Worm (Caenorhabditis elegans): ENCODE data around the gene idpp-15.
A peak's percentile ranks its signal among the peaks of the same experiment; 100 is the strongest.

idpp-15 gene

DNA sequence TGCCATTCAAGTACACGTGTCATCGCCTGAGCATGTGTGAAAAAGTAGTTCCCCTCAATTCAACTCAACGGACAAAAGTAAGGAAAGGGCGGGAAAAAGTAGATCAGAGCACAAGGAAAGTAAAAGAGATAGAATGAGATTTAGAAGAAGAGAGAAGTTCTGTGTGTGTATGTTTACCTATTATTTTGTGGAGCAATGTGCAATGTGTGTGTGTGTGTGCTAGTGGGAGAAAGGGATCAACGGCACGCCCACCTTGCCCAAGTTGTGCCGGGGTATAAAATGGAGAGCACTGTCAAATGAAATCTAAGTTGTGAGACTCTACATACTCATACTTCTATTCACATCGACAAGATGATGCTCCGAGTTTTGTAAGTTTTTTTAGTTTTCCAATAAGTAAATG, at the start of gene idpp-15:
Gene idpp-15 (plus strand): TSS at position 301 of the 400 bp plus-strand sequence.
- no peak for TF ChIP-seq nhr-28 (tag; optimal IDR thresholded peaks at IDR 0.05)
- TF ChIP-seq pha-4 (tag; optimal IDR thresholded peaks at IDR 0.05), result peak; percentile 72

DNA sequence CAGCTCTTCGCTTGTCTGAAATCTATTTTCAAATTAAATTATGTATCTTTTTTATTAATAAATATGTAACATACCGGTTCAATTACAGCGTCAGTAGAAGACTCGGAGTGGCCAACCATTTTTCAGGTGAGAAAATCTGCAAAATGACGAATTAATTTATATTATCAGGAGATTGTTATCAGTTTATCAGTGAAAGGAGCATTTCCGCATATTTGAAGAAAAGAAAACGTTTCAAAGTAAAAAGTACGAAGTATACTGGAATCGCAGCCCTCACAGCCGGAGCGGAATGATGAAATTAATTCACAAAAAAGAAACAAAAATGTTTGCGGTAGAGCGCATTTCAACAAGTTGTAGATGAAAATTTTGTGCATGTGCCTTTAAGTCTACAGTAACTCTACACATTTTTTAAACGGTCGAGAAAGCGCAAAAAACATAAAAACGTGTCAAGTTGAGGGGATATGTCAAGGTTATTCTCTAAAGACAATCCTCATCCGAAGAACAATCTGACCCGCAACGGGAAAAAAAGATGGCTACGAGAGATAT, 45.5 kb upstream of the idpp-15 start:
- TF ChIP-seq pqm-1 (tag; optimal IDR thresholded peaks at IDR 0.05) (peak; percentile 72), elt-1 (tag; optimal IDR thresholded peaks at IDR 0.05) (no peak), elt-2 (tag; optimal IDR thresholded peaks at IDR 0.05) (peak; percentile 82), fos-1 (tag; optimal IDR thresholded peaks at IDR 0.05) (no peak), mml-1 (tag; optimal IDR thresholded peaks at IDR 0.05) (no peak)

DNA sequence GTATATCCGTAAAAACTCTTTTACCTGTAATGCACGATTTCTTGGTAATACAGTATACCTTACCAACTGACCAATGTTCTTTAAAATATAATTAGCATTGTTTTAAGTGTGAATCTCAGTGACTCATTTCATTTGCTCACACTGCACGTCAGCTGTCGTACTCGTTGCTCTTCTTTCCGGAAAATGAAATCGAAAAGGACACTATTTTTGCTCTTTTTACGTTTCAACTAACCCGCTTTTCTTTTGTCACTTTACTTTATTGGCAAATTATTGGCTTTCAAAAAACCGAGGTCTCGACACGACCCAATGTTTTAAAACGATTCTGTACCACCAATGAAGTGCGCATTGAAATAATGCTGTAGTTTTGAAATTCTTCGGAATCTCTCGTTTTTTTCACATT, 44.5 kb upstream of the idpp-15 start, which contains the start of gene F42H10.6:
Gene F42H10.6 (minus strand): TSS at position 101 of the 400 bp plus-strand sequence.
- no peak for TF ChIP-seq fkh-2 (tag; optimal IDR thresholded peaks at IDR 0.05)
- TF ChIP-seq unc-39 (tag; optimal IDR thresholded peaks at IDR 0.05), result no peak
- TF ChIP-seq ceh-9 (tag; optimal IDR thresholded peaks at IDR 0.05), result no peak
- no peak for TF ChIP-seq daf-12 (tag; optimal IDR thresholded peaks at IDR 0.05)
- TF ChIP-seq lin-39 (tag; optimal IDR thresholded peaks at IDR 0.05), result no peak
- no peak for TF ChIP-seq egl-5 (tag; optimal IDR thresholded peaks at IDR 0.05)
- TF ChIP-seq unc-62 (GFP tag; optimal IDR thresholded peaks at IDR 0.05), result no peak
- TF ChIP-seq fkh-10 (GFP tag; optimal IDR thresholded peaks at IDR 0.05), result no peak
- no peak for TF ChIP-seq R02D3.7 (tag; optimal IDR thresholded peaks at IDR 0.05)
- TF ChIP-seq nhr-77 (tag; optimal IDR thresholded peaks at IDR 0.05), result no peak
- no peak for TF ChIP-seq ztf-11 (tag; optimal IDR thresholded peaks at IDR 0.05)
- no peak for TF ChIP-seq zag-1 (tag; optimal IDR thresholded peaks at IDR 0.05)
- no peak for TF ChIP-seq egl-27 (tag; optimal IDR thresholded peaks at IDR 0.05)
- TF ChIP-seq lin-15B (tag; optimal IDR thresholded peaks at IDR 0.05), result no peak
- no peak for TF ChIP-seq ama-1 (optimal IDR thresholded peaks at IDR 0.05)

DNA sequence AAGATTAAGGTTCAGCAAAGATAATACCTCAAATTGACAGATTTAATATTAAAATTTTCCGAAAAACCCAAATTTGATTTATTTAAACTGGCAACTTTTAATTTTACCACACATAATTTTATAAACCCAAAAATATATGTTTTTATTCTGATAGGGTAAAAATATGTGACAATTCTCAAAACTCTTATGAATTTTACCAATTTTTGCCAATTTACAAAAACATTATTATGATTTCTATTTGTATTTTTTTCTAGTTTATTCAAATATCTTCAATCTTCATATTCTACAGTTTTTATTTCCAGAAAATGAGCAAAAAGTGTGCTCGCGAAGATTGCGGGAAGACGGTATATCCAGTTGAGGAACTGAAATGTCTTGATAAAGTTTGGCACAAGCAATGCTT, 41.0 kb upstream of the idpp-15 start, which contains the start of gene F42H10.3:
Gene F42H10.3 (plus strand): TSS at position 301 of the 400 bp plus-strand sequence.
- TF ChIP-seq jun-1 (tag; optimal IDR thresholded peaks at IDR 0.05), result no peak
- no peak for TF ChIP-seq nhr-76 (tag; optimal IDR thresholded peaks at IDR 0.05)
- no peak for TF ChIP-seq fkh-2 (tag; optimal IDR thresholded peaks at IDR 0.05)
- TF ChIP-seq lin-39 (tag; optimal IDR thresholded peaks at IDR 0.05), result no peak
- no peak for TF ChIP-seq nhr-43 (tag; optimal IDR thresholded peaks at IDR 0.05; ENCODE audit: poor library complexity, severe bottlenecking)
- TF ChIP-seq nhr-237 (tag; optimal IDR thresholded peaks at IDR 0.05), result no peak
- no peak for TF ChIP-seq elt-3 (tag; optimal IDR thresholded peaks at IDR 0.05)
- no peak for TF ChIP-seq ceh-16 (tag; optimal IDR thresholded peaks at IDR 0.05)

DNA sequence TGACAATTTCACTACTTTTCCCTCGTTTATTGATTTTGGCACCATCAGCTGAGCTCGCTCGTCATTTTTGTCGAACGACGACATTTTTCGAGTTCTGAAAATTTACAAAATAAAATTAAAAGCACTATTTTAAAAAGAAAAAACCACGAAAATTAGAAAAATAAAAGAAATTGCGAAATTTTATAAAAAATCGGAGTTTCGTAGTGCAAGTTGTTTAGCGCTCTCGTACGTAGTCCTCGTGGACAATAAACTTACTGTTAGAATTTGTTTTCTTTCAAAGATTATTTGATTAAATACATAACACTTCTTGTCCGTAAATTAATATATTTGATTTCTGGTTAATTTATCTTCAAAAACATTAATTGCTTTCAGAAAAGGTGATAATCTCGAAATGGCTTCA, 34.6 kb upstream of the idpp-15 start, which contains the start of the genes ess-2 and F42H10.2:
Gene ess-2 (minus strand): TSS at position 99 of the 400 bp plus-strand sequence.
Gene F42H10.2 (plus strand): TSS at position 367 of the 400 bp plus-strand sequence.
- TF ChIP-seq ztf-4 (tag; optimal IDR thresholded peaks at IDR 0.05), result no peak
- peak; percentile 23 for TF ChIP-seq hmg-11 (tag; optimal IDR thresholded peaks at IDR 0.05)
- peak; percentile 50 for TF ChIP-seq nhr-23 (tag; optimal IDR thresholded peaks at IDR 0.05)
- no peak for TF ChIP-seq ceh-82 (tag; optimal IDR thresholded peaks at IDR 0.05)
- TF ChIP-seq skn-1 (tag; optimal IDR thresholded peaks at IDR 0.05), result no peak
- peak; percentile 67 for TF ChIP-seq nfya-1 (tag; optimal IDR thresholded peaks at IDR 0.05; ENCODE audit: insufficient read depth)
- peak; percentile 87 for TF ChIP-seq lin-15B (tag; optimal IDR thresholded peaks at IDR 0.05)
- TF ChIP-seq ceh-28 (tag; optimal IDR thresholded peaks at IDR 0.05), result no peak
- TF ChIP-seq pha-4 (tag; optimal IDR thresholded peaks at IDR 0.05), result peak; percentile 76
- peak; percentile 1 for TF ChIP-seq snpc-4 (tag; optimal IDR thresholded peaks at IDR 0.05)
- TF ChIP-seq aly-2 (tag; optimal IDR thresholded peaks at IDR 0.05), result no peak
- peak; percentile 15 for TF ChIP-seq nhr-25 (tag; optimal IDR thresholded peaks at IDR 0.05)

All from whole organism, L3 larva.